Fruit fly (Drosophila melanogaster) whole organism, embryonic: Measurements from ENCODE around the gene CG31100.
A peak's percentile ranks its signal among the peaks of the same experiment; 100 is the strongest.

Experiments
- Adf1 ChIP-seq: fragments of 200-800 bp; sonication (Bioruptor generic); IDR thresholded peaks from 2 replicates; pipeline ENCODE4 v1.3.6; 2022; ENCODE audit warnings: missing biosample characterization, missing genetic modification characterization
- B-H2 ChIP-seq: fragments of 200-800 bp; sonication (Bioruptor generic); optimal IDR thresholded peaks from 2 replicates; lab custom pipeline; 2018; ENCODE audit warnings: missing biosample characterization, mild to moderate bottlenecking, missing genetic modification characterization
- CG10209 ChIP-seq: fragments of 200-800 bp; sonication (Bioruptor generic); optimal IDR thresholded peaks from 3 replicates; lab custom pipeline; 2017; ENCODE audit warnings: missing biosample characterization, mild to moderate bottlenecking, missing genetic modification characterization, missing genetic modification reagents
- CG10431 ChIP-seq: fragments of 200-800 bp; sonication (Bioruptor generic); optimal IDR thresholded peaks from 3 replicates; lab custom pipeline; 2018; ENCODE audit warnings: missing biosample characterization, mild to moderate bottlenecking, missing genetic modification characterization
- CG10462 ChIP-seq: fragments of 200-800 bp; sonication (Bioruptor generic); optimal IDR thresholded peaks from 2 replicates; lab custom pipeline; 2016; ENCODE audit warnings: missing biosample characterization, missing genetic modification characterization
- CG11398 ChIP-seq: fragments of 200-800 bp; sonication (Bioruptor generic); optimal IDR thresholded peaks from 2 replicates; lab custom pipeline; 2016; ENCODE audit warnings: missing biosample characterization, missing genetic modification characterization
- CG1233 ChIP-seq: fragments of 200-800 bp; sonication (Bioruptor generic); optimal IDR thresholded peaks from 4 replicates; lab custom pipeline; 2018; ENCODE audit warnings: missing biosample characterization, mild to moderate bottlenecking, missing genetic modification characterization
- CG12744 ChIP-seq: fragments of 200-800 bp; sonication (Bioruptor generic); optimal IDR thresholded peaks from 2 replicates; lab custom pipeline; 2016; ENCODE audit warnings: missing biosample characterization, missing genetic modification characterization
- CG13624 ChIP-seq: fragments of 200-800 bp; sonication (Bioruptor generic); optimal IDR thresholded peaks from 2 replicates; lab custom pipeline; 2016; ENCODE audit warnings: missing biosample characterization, missing genetic modification characterization
- CG14014 ChIP-seq: fragments of 200-800 bp; sonication (Bioruptor generic); IDR thresholded peaks from 2 replicates; pipeline ENCODE4 v1.3.6; 2022; ENCODE audit warnings: missing biosample characterization, missing genetic modification characterization
- CG15514 ChIP-seq: fragments of 200-800 bp; sonication (Bioruptor generic); optimal IDR thresholded peaks from 3 replicates; lab custom pipeline; 2017; ENCODE audit warnings: missing biosample characterization, missing genetic modification characterization, mild to moderate bottlenecking, moderate library complexity, missing genetic modification reagents
- CG15696 ChIP-seq: fragments of 200-800 bp; sonication (Bioruptor generic); optimal IDR thresholded peaks from 2 replicates; lab custom pipeline; 2019; ENCODE audit warnings: missing biosample characterization, mild to moderate bottlenecking, missing genetic modification characterization, moderate library complexity
- CG1602 ChIP-seq: fragments of 200-800 bp; sonication (Bioruptor generic); optimal IDR thresholded peaks from 3 replicates; lab custom pipeline; 2016; ENCODE audit warnings: missing biosample characterization, missing genetic modification characterization
- CG1603 ChIP-seq: fragments of 200-800 bp; sonication (Bioruptor generic); optimal IDR thresholded peaks from 2 replicates; lab custom pipeline; 2019; ENCODE audit warnings: missing biosample characterization, mild to moderate bottlenecking, missing genetic modification characterization, moderate library complexity
- CG18764 ChIP-seq: fragments of 200-800 bp; sonication (Bioruptor generic); optimal IDR thresholded peaks from 3 replicates; lab custom pipeline; 2016; ENCODE audit warnings: missing biosample characterization, missing genetic modification characterization
- CG2202 ChIP-seq: fragments of 200-800 bp; sonication (Bioruptor generic); optimal IDR thresholded peaks from 2 replicates; lab custom pipeline; 2018; ENCODE audit warnings: missing biosample characterization, mild to moderate bottlenecking, missing genetic modification characterization
- CG3065 ChIP-seq: fragments of 200-800 bp; sonication (Bioruptor generic); optimal IDR thresholded peaks from 2 replicates; lab custom pipeline; 2016; ENCODE audit warnings: missing biosample characterization, missing genetic modification characterization
- CG32767 ChIP-seq: fragments of 200-800 bp; sonication (Bioruptor generic); IDR thresholded peaks from 2 replicates; pipeline ENCODE4 v1.3.6; 2022; ENCODE audit warnings: missing biosample characterization, missing genetic modification characterization
- CG34376 ChIP-seq: fragments of 200-800 bp; sonication (Bioruptor generic); optimal IDR thresholded peaks from 2 replicates; lab custom pipeline; 2018; ENCODE audit warnings: missing biosample characterization, mild to moderate bottlenecking, missing genetic modification characterization
- CG42726 ChIP-seq: fragments of 200-800 bp; sonication (Bioruptor generic); IDR thresholded peaks from 2 replicates; pipeline ENCODE4 v1.3.6; 2022; ENCODE audit warnings: missing biosample characterization, missing genetic modification characterization; ENCODE audit not compliant: partially characterized antibody
- CG4707 ChIP-seq: fragments of 200-800 bp; sonication (Bioruptor generic); optimal IDR thresholded peaks from 2 replicates; lab custom pipeline; 2018; ENCODE audit warnings: missing biosample characterization, mild to moderate bottlenecking, missing genetic modification characterization, moderate library complexity
- CG4820 ChIP-seq: fragments of 200-800 bp; sonication (Bioruptor generic); optimal IDR thresholded peaks from 3 replicates; lab custom pipeline; 2016; ENCODE audit warnings: missing biosample characterization, missing genetic modification characterization
- CG6175 ChIP-seq: fragments of 200-800 bp; sonication (Bioruptor generic); IDR thresholded peaks from 3 replicates; pipeline ENCODE4 v1.3.6; 2022; ENCODE audit warnings: missing biosample characterization, missing genetic modification characterization
- CG6765 ChIP-seq: fragments of 200-800 bp; sonication (Bioruptor generic); optimal IDR thresholded peaks from 3 replicates; lab custom pipeline; 2017; ENCODE audit warnings: missing biosample characterization, mild to moderate bottlenecking, missing genetic modification characterization
- CG7745 ChIP-seq: fragments of 200-800 bp; sonication (Bioruptor generic); optimal IDR thresholded peaks from 2 replicates; lab custom pipeline; 2018; ENCODE audit warnings: missing biosample characterization, mild to moderate bottlenecking, missing genetic modification characterization, moderate library complexity
- CG7963 ChIP-seq: fragments of 200-800 bp; sonication (Bioruptor generic); IDR thresholded peaks from 3 replicates; pipeline ENCODE4 v1.3.6; 2022; ENCODE audit warnings: missing biosample characterization, missing genetic modification characterization; ENCODE audit not compliant: partially characterized antibody
- CG8089 ChIP-seq: fragments of 200-800 bp; sonication (Bioruptor generic); optimal IDR thresholded peaks from 3 replicates; lab custom pipeline; 2016; ENCODE audit warnings: missing biosample characterization, missing genetic modification characterization
- CG8944 ChIP-seq: fragments of 200-800 bp; sonication (Bioruptor generic); optimal IDR thresholded peaks from 3 replicates; lab custom pipeline; 2016; ENCODE audit warnings: missing biosample characterization, missing genetic modification characterization
- Camta ChIP-seq: fragments of 200-800 bp; sonication (Bioruptor generic); optimal IDR thresholded peaks from 2 replicates; lab custom pipeline; 2016; ENCODE audit warnings: missing biosample characterization, missing genetic modification characterization
- Ets97D ChIP-seq: fragments of 200-800 bp; sonication (Bioruptor generic); optimal IDR thresholded peaks from 3 replicates; lab custom pipeline; 2016; ENCODE audit warnings: missing biosample characterization, missing genetic modification characterization
- Hsf ChIP-seq: fragments of 200-800 bp; sonication (Bioruptor generic); optimal IDR thresholded peaks from 3 replicates; lab custom pipeline; 2016; ENCODE audit warnings: missing biosample characterization, missing genetic modification characterization
- Kr ChIP-seq: fragments of 200-800 bp; sonication (Bioruptor generic); optimal IDR thresholded peaks from 2 replicates; lab custom pipeline; 2017; ENCODE audit warnings: missing biosample characterization, mild to moderate bottlenecking, missing genetic modification characterization
- Lim3 ChIP-seq: fragments of 200-800 bp; sonication (Bioruptor generic); IDR thresholded peaks from 2 replicates; pipeline ENCODE4 v1.3.6; 2022; ENCODE audit warnings: missing biosample characterization, missing genetic modification characterization
- Neu2 ChIP-seq: fragments of 200-800 bp; sonication (Bioruptor generic); optimal IDR thresholded peaks from 3 replicates; lab custom pipeline; 2016; ENCODE audit warnings: missing biosample characterization, missing genetic modification characterization, borderline replicate concordance
- Nf-YC ChIP-seq: fragments of 200-800 bp; optimal IDR thresholded peaks from 3 replicates; lab custom pipeline; 2019; ENCODE audit warnings: missing biosample characterization, mild to moderate bottlenecking, missing genetic modification characterization, moderate library complexity
- Rfx ChIP-seq: fragments of 200-800 bp; sonication (Bioruptor generic); IDR thresholded peaks from 2 replicates; pipeline ENCODE4 v1.3.6; 2022; ENCODE audit warnings: missing biosample characterization, missing genetic modification characterization
- ara ChIP-seq: fragments of 200-800 bp; sonication (Bioruptor generic); IDR thresholded peaks from 2 replicates; pipeline ENCODE4 v1.3.6; 2022; ENCODE audit warnings: missing biosample characterization, missing genetic modification characterization
- crp ChIP-seq, 2 experiments: fragments of 200-800 bp; sonication (Bioruptor generic); optimal IDR thresholded peaks; 2 replicates in 1 of 2; 3 replicates in 1 of 2; lab custom pipeline; 2017; ENCODE audit warnings: missing biosample characterization in 2 of 2, missing genetic modification characterization in 2 of 2, mild to moderate bottlenecking in 1 of 2, moderate library complexity in 1 of 2
- dm ChIP-seq: fragments of 200-800 bp; sonication (Bioruptor generic); optimal IDR thresholded peaks from 3 replicates; lab custom pipeline; 2016; ENCODE audit warnings: missing biosample characterization, missing genetic modification characterization
- ewg ChIP-seq: fragments of 200-800 bp; sonication (Bioruptor generic); optimal IDR thresholded peaks from 3 replicates; lab custom pipeline; 2017; ENCODE audit warnings: mild to moderate bottlenecking, missing biosample characterization, missing genetic modification reagents, missing genetic modification characterization
- ham ChIP-seq: fragments of 200-800 bp; sonication (Bioruptor generic); IDR thresholded peaks from 2 replicates; pipeline ENCODE4 v1.3.6; 2022; ENCODE audit warnings: missing biosample characterization, missing genetic modification characterization
- hkb ChIP-seq, 2 experiments: fragments of 200-800 bp in 1 of 2; fragments of >200 bp in 1 of 2; sonication (Bioruptor generic) in 1 of 2; IDR thresholded peaks in 1 of 2; optimal IDR thresholded peaks in 1 of 2; 2 replicates each; pipeline versions ENCODE4 v1.3.6 to Lab custom; 2017 to 2022; ENCODE audit warnings: missing biosample characterization in 1 of 2, missing genetic modification characterization in 1 of 2
- insv ChIP-seq, 2 experiments: fragments of 200-800 bp; sonication (Bioruptor generic); optimal IDR thresholded peaks; 3 replicates each; lab custom pipeline; 2016 to 2018; ENCODE audit warnings: missing biosample characterization in 2 of 2, missing genetic modification characterization in 2 of 2
- kah ChIP-seq: fragments of 200-800 bp; sonication (Bioruptor generic); optimal IDR thresholded peaks from 2 replicates; lab custom pipeline; 2018; ENCODE audit warnings: missing biosample characterization, mild to moderate bottlenecking, missing genetic modification characterization
- mirr ChIP-seq: fragments of 200-800 bp; sonication (Bioruptor generic); optimal IDR thresholded peaks from 3 replicates; lab custom pipeline; 2018; ENCODE audit warnings: missing biosample characterization, mild to moderate bottlenecking, missing genetic modification characterization
- prd ChIP-seq, 3 experiments: fragments of >200 bp in 2 of 3; fragments of 200-800 bp in 1 of 3; sonication (Bioruptor generic) in 1 of 3; optimal IDR thresholded peaks in 2 of 3; IDR thresholded peaks in 1 of 3; 2 replicates in 2 of 3; 3 replicates in 1 of 3; pipeline versions ENCODE4 v1.3.6 to Lab custom; 2017 to 2022; ENCODE audit warnings: missing biosample characterization in 1 of 3, missing genetic modification characterization in 1 of 3
- sob ChIP-seq: fragments of 200-800 bp; sonication (Bioruptor generic); IDR thresholded peaks from 2 replicates; pipeline ENCODE4 v1.3.6; 2022; ENCODE audit warnings: missing biosample characterization, missing genetic modification characterization
- sqz ChIP-seq: fragments of 200-800 bp; sonication (Bioruptor generic); optimal IDR thresholded peaks from 3 replicates; lab custom pipeline; 2018; ENCODE audit warnings: missing biosample characterization, mild to moderate bottlenecking, missing genetic modification characterization
- vvl ChIP-seq: fragments of 200-800 bp; sonication (Bioruptor generic); IDR thresholded peaks from 2 replicates; pipeline ENCODE4 v1.3.6; 2022; ENCODE audit warnings: missing biosample characterization, missing genetic modification characterization
- wdn ChIP-seq: fragments of 200-800 bp; sonication (Bioruptor generic); IDR thresholded peaks from 2 replicates; pipeline ENCODE4 v1.3.6; 2022; ENCODE audit warnings: missing biosample characterization, missing genetic modification characterization

The CG31100 gene

dm6 chr3R:9053021-9053420 is 49.6 kb upstream of the CG31100 start (continued):
- TF ChIP-seq Nf-YC (tag; lab: Kevin White, UChicago) (peak; percentile 95), hkb (optimal IDR thresholded peaks at IDR 0.05; lab: Kevin White, UChicago) (no peak), hkb (GFP tag; IDR thresholded peaks at IDR 0.05; lab: Robert Waterston, UW) (no peak), CG1603 (tag; lab: Kevin White, UChicago) (peak; percentile 43), dm (GFP tag; lab: Kevin White, UChicago) (peak; percentile 64), Camta (GFP tag; lab: Kevin White, UChicago) (peak; percentile 56), sqz (no peak), B-H2 (GFP tag; lab: Kevin White, UChicago) (peak; percentile 6), CG2202 (tag; lab: Kevin White, UChicago) (no peak), sob (GFP tag; lab: Robert Waterston, UW) (no peak), prd (optimal IDR thresholded peaks at IDR 0.05; lab: Kevin White, UChicago) (no peak), prd (GFP tag; IDR thresholded peaks at IDR 0.05; lab: Robert Waterston, UW) (no peak), Neu2 (GFP tag; lab: Kevin White, UChicago) (no peak), Adf1 (GFP tag; lab: Robert Waterston, UW) (no peak), CG8944 (GFP tag; lab: Kevin White, UChicago) (peak; percentile 10), CG32767 (GFP tag; lab: Robert Waterston, UW) (no peak), kah (GFP tag; lab: Kevin White, UChicago) (peak; percentile 63), Rfx (GFP tag; lab: Robert Waterston, UW) (no peak), Lim3 (GFP tag; lab: Robert Waterston, UW) (no peak), CG14014 (GFP tag; lab: Robert Waterston, UW) (no peak), CG1602 (GFP tag; lab: Kevin White, UChicago) (peak; percentile 7), CG13624 (GFP tag; lab: Kevin White, UChicago) (peak; percentile 81), mirr (GFP tag; lab: Kevin White, UChicago) (peak; percentile 80), Hsf (GFP tag; lab: Kevin White, UChicago) (peak; percentile 41), ara (GFP tag; lab: Robert Waterston, UW) (no peak), CG18764 (GFP tag; lab: Kevin White, UChicago) (no peak), CG4820 (GFP tag; lab: Kevin White, UChicago) (no peak), CG8089 (GFP tag; lab: Kevin White, UChicago) (peak; percentile 52), CG10462 (GFP tag; lab: Kevin White, UChicago) (no peak), CG10209 (GFP tag; lab: Kevin White, UChicago) (peak; percentile 15), CG34376 (peak; percentile 87), Ets97D (GFP tag; lab: Kevin White, UChicago) (no peak), CG3065 (GFP tag; lab: Kevin White, UChicago) (no peak), vvl (GFP tag; lab: Robert Waterston, UW) (no peak), CG11398 (peak; percentile 32), Kr (GFP tag; lab: Kevin White, UChicago) (no peak), ham (GFP tag; lab: Robert Waterston, UW) (no peak), CG15696 (tag; lab: Kevin White, UChicago) (no peak), CG7963 (GFP tag; lab: Robert Waterston, UW) (no peak), CG7745 (tag; lab: Kevin White, UChicago) (peak; percentile 51), CG6175 (no peak), CG6765 (no peak), CG1233 (GFP tag; lab: Kevin White, UChicago) (no peak), CG42726 (no peak), ewg (GFP tag; lab: Kevin White, UChicago) (no peak), CG15514 (GFP tag; lab: Kevin White, UChicago) (peak; percentile 72), crp (GFP tag; optimal IDR thresholded peaks at IDR 0.05; lab: Kevin White, UChicago) (no peak), CG4707 (GFP tag; lab: Kevin White, UChicago) (peak; percentile 42), CG10431 (GFP tag; lab: Kevin White, UChicago) (no peak), wdn (GFP tag; lab: Robert Waterston, UW) (no peak), CG12744 (GFP tag; lab: Kevin White, UChicago) (peak; percentile 29), insv (GFP tag; optimal IDR thresholded peaks at IDR 0.05; lab: Kevin White, UChicago) (no peak)
